Fruit fly (Drosophila melanogaster): ENCODE measurements around the gene Nup107.

DNA sequence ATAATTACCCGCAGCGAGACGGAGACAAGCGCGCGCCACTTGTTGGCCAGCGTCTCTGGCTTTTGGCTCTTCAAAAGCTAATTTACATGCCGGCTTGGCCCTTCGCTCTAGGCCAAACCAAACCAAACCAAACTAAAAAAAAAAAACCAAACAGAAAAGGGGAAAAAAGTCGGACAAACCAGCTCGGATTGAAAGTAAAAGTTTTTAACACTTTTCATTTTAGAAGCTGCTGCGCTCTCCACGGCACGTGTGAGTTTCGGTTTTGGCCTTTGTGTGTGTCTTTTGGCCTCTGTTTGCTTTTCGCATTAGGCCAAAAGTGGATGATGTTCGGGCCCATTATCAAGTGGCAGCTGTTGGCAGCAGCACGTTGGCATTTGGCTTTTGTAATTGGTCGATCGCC is 45.4 kb upstream of the Nup107 start:
- no peak for TF ChIP-seq Sin3A (optimal IDR thresholded peaks at IDR 0.05)
- no peak for TF ChIP-seq psq (optimal IDR thresholded peaks at IDR 0.05)
- no peak for TF ChIP-seq ttk (optimal IDR thresholded peaks at IDR 0.05)

All from Kc167 (cell line).